Fruit fly (Drosophila melanogaster): ENCODE results near the gene SAK.

- TF ChIP-seq E2f1 (GFP tag; IDR thresholded peaks at IDR 0.05) (no peak), Sry-δ (GFP tag; optimal IDR thresholded peaks at IDR 0.05) (no peak), onecut (GFP tag; IDR thresholded peaks at IDR 0.05) (no peak), Sin3A (optimal IDR thresholded peaks at IDR 0.05) (no peak), MTF-1 (GFP tag; optimal IDR thresholded peaks at IDR 0.05; ENCODE audit: borderline replicate concordance) (no peak), Trl (optimal IDR thresholded peaks at IDR 0.05) (no peak), Trl (GFP tag; optimal IDR thresholded peaks at IDR 0.05) (no peak)
Observed at dm6 chr3L:21462860-21463259, 52.8 kb downstream of the SAK start.

All from whole organism, embryonic.